Worm (Caenorhabditis elegans) whole organism, early embryonic: ENCODE measurements around the gene Y62H9A.7.

Experiments used
- B0310.2 ChIP-seq: sonication (generic microtip); optimal IDR thresholded peaks from 2 replicates; lab custom pipeline; 2016; ENCODE audit warnings: mild to moderate bottlenecking, missing genetic modification characterization, missing compliant biosample characterization
- F13C5.2 ChIP-seq: sonication (generic microtip); optimal IDR thresholded peaks from 2 replicates; lab custom pipeline; 2017; ENCODE audit warnings: mild to moderate bottlenecking, missing genetic modification characterization, inconsistent platforms, missing compliant biosample characterization
- aly-1 ChIP-seq: sonication (generic microtip); optimal IDR thresholded peaks from 2 replicates; lab custom pipeline; 2016; ENCODE audit warnings: missing genetic modification characterization, missing compliant biosample characterization
- ama-1 ChIP-seq: fragments of 150-350 bp; optimal IDR thresholded peaks from 2 replicates; lab custom pipeline; 2014
- ceh-13 ChIP-seq: fragments of 200-800 bp; sonication (Bioruptor generic); optimal IDR thresholded peaks from 2 replicates; lab custom pipeline; 2018; ENCODE audit warnings: mild to moderate bottlenecking, missing genetic modification characterization, missing compliant biosample characterization
- ceh-36 ChIP-seq: sonication (generic microtip); optimal IDR thresholded peaks from 2 replicates; lab custom pipeline; 2016; ENCODE audit warnings: missing genetic modification characterization, inconsistent platforms, missing compliant biosample characterization
- ets-7 ChIP-seq: sonication (generic microtip); optimal IDR thresholded peaks from 2 replicates; lab custom pipeline; 2016; ENCODE audit warnings: missing genotype, missing genetic modification characterization, missing compliant biosample characterization
- flt-1 ChIP-seq: fragments of 200-800 bp; sonication (Bioruptor generic); IDR thresholded peaks from 2 replicates; pipeline ENCODE4 v1.3.6; 2022; ENCODE audit warnings: missing genetic modification characterization, missing compliant biosample characterization
- hmbx-1 ChIP-seq: sonication (generic microtip); optimal IDR thresholded peaks from 2 replicates; lab custom pipeline; 2016; ENCODE audit warnings: mild to moderate bottlenecking, missing genetic modification characterization, missing compliant biosample characterization
- scrt-1 ChIP-seq: fragments of 200-800 bp; sonication (Bioruptor generic); IDR thresholded peaks from 2 replicates; pipeline ENCODE4 v1.3.6; 2022; ENCODE audit warnings: missing genetic modification characterization, missing compliant biosample characterization
- sea-1 ChIP-seq: fragments of 200-800 bp; sonication (Bioruptor generic); conservative IDR thresholded peaks from 2 replicates; pipeline ENCODE4 v1.3.6; 2022; ENCODE audit warnings: missing genetic modification characterization, missing compliant biosample characterization
- tbx-11 ChIP-seq: fragments of 200-800 bp; sonication (Bioruptor generic); IDR thresholded peaks from 2 replicates; pipeline ENCODE4 v1.3.6; 2022; ENCODE audit warnings: missing genetic modification characterization, missing compliant biosample characterization
- tbx-37 ChIP-seq: fragments of 200-800 bp; sonication (Bioruptor generic); conservative IDR thresholded peaks from 2 replicates; pipeline ENCODE4 v1.3.6; 2022; ENCODE audit warnings: missing genetic modification reagents, missing genetic modification characterization, missing compliant biosample characterization
- tra-4 ChIP-seq: sonication (generic microtip); optimal IDR thresholded peaks from 2 replicates; lab custom pipeline; 2017; ENCODE audit warnings: missing genetic modification characterization, missing compliant biosample characterization

- no peak for TF ChIP-seq tra-4
- no peak for TF ChIP-seq ets-7 (tag; lab: Kevin White, UChicago)
- no peak for TF ChIP-seq B0310.2
- TF ChIP-seq hmbx-1 = no peak
- no peak for TF ChIP-seq sea-1
- no peak for TF ChIP-seq ama-1
- TF ChIP-seq scrt-1 (GFP tag; lab: Robert Waterston, UW) = no peak
- no peak for TF ChIP-seq flt-1 (GFP tag; lab: Robert Waterston, UW)
- TF ChIP-seq aly-1 (tag; lab: Kevin White, UChicago) = no peak
- TF ChIP-seq tbx-11 = no peak
- TF ChIP-seq ceh-36 (tag; lab: Kevin White, UChicago) = no peak
- no peak for TF ChIP-seq tbx-37 (GFP tag; lab: Robert Waterston, UW)
- TF ChIP-seq ceh-13 (GFP tag; lab: Kevin White, UChicago) = no peak
- TF ChIP-seq F13C5.2 (tag; lab: Kevin White, UChicago) = no peak
Observed at ce11 chrX:11924158-11924557, 38.7 kb upstream of the Y62H9A.7 start, which contains the start of gene F55G7.1.
